Fruit fly (Drosophila melanogaster): Measurements from ENCODE around the gene Btk.

Gene Btk

DNA sequence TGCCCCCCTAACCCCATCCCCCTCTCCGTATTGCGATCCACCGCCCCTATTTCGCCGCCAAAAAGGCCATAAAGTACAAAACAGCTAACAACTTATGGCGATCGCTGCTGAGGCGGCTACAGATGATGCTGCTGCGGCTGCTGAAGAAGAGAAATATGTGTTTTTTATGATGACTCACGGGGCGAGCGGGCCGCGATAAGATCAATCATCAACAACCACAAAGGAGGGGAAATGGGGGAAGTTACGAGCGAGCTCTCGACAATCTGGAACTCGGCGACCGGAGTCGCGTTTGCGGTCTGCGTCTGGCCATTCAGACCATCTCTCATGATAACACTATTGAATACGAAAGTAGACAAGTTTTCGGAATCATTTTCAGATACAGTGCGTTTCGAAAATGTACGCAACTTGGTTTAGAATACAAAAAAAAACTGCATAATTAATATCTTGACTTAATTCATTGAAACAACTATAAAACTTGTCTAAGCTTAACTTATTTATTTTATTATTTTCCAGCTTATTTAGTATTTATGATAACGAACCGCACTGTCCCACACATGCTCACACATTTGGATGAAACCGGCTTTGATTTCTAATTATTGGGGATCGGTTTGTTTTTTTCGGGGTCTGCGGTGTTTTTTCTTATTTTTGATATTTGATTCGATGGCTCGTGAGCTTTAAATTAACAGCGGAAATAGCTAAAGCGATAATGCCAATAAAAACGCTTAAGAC, 8.6 kb downstream of the Btk start (continued):
- TF ChIP-seq amos (GFP tag; IDR thresholded peaks at IDR 0.05; ENCODE audit: partially characterized antibody) (no peak), CG15514 (GFP tag; optimal IDR thresholded peaks at IDR 0.05) (peak; percentile 86), TFAM (GFP tag; optimal IDR thresholded peaks at IDR 0.05) (peak; percentile 77), ATbp (GFP tag; optimal IDR thresholded peaks at IDR 0.05) (peak; percentile 95), al (GFP tag; IDR thresholded peaks at IDR 0.05) (peak; percentile 95), CG16863 (GFP tag; optimal IDR thresholded peaks at IDR 0.05) (peak; percentile 94), salm (tag; optimal IDR thresholded peaks at IDR 0.05) (peak; percentile 98), her (GFP tag; optimal IDR thresholded peaks at IDR 0.05) (peak; percentile 87), sens (GFP tag) (peak; percentile 99), CG17361 (GFP tag; IDR thresholded peaks at IDR 0.05) (peak; percentile 95), CG15011 (GFP tag; optimal IDR thresholded peaks at IDR 0.05) (peak; percentile 90), Dip3 (GFP tag; optimal IDR thresholded peaks at IDR 0.05) (peak; percentile 92), Kr (GFP tag; optimal IDR thresholded peaks at IDR 0.05) (no peak), CG17612 (GFP tag; IDR thresholded peaks at IDR 0.05) (peak; percentile 91), CG14965 (GFP tag; optimal IDR thresholded peaks at IDR 0.05; ENCODE audit: borderline replicate concordance) (peak; percentile 33), crol (GFP tag; IDR thresholded peaks at IDR 0.05) (peak; percentile 84), CG8924 (tag; optimal IDR thresholded peaks at IDR 0.05) (peak; percentile 97), pzg (GFP tag; optimal IDR thresholded peaks at IDR 0.05) (peak; percentile 17), vfl (GFP tag; optimal IDR thresholded peaks at IDR 0.05) (peak; percentile 93), Sry-β (GFP tag; optimal IDR thresholded peaks at IDR 0.05) (peak; percentile 63), CG7271 (tag; optimal IDR thresholded peaks at IDR 0.05) (peak; percentile 80), ttk (GFP tag; IDR thresholded peaks at IDR 0.05) (peak; percentile 95), Ravus (GFP tag; IDR thresholded peaks at IDR 0.05) (peak; percentile 88), Doc2 (GFP tag; IDR thresholded peaks at IDR 0.05) (peak; percentile 76), zf30C (GFP tag; optimal IDR thresholded peaks at IDR 0.05) (peak; percentile 35), CG1647 (GFP tag; optimal IDR thresholded peaks at IDR 0.05) (peak; percentile 93), mam (GFP tag; optimal IDR thresholded peaks at IDR 0.05) (peak; percentile 94), fu2 (GFP tag; optimal IDR thresholded peaks at IDR 0.05) (peak; percentile 85), tna (GFP tag; IDR thresholded peaks at IDR 0.05; ENCODE audit: partially characterized antibody) (no peak), Opbp (GFP tag; IDR thresholded peaks at IDR 0.05; ENCODE audit: partially characterized antibody) (no peak), peb (GFP tag; IDR thresholded peaks at IDR 0.05) (peak; percentile 93), CG8281 (tag; optimal IDR thresholded peaks at IDR 0.05) (peak; percentile 85), H15 (GFP tag; IDR thresholded peaks at IDR 0.05) (peak; percentile 96), CG12071 (GFP tag; optimal IDR thresholded peaks at IDR 0.05) (peak; percentile 93), kah (GFP tag; optimal IDR thresholded peaks at IDR 0.05) (peak; percentile 91), Camta (GFP tag; optimal IDR thresholded peaks at IDR 0.05) (peak; percentile 92), Bgb (GFP tag; IDR thresholded peaks at IDR 0.05; ENCODE audit: partially characterized antibody) (no peak), trh (GFP tag; optimal IDR thresholded peaks at IDR 0.05) (peak; percentile 89), NfI (GFP tag; optimal IDR thresholded peaks at IDR 0.05) (peak; percentile 96), so (GFP tag; IDR thresholded peaks at IDR 0.05) (peak; percentile 98), Trl (optimal IDR thresholded peaks at IDR 0.05) (no peak), Trl (GFP tag; optimal IDR thresholded peaks at IDR 0.05) (peak; percentile 90), CG17568 (GFP tag; optimal IDR thresholded peaks at IDR 0.05) (peak; percentile 91), CG11398 (GFP tag; optimal IDR thresholded peaks at IDR 0.05) (peak; percentile 91), CG17186 (GFP tag; optimal IDR thresholded peaks at IDR 0.05) (peak; percentile 79), pho (GFP tag; optimal IDR thresholded peaks at IDR 0.05) (peak; percentile 90), CG1233 (GFP tag; optimal IDR thresholded peaks at IDR 0.05) (peak; percentile 94), dpn (GFP tag; optimal IDR thresholded peaks at IDR 0.05) (peak; percentile 92 to 96), CG11247 (GFP tag; IDR thresholded peaks at IDR 0.05) (peak; percentile 97), ewg (GFP tag; optimal IDR thresholded peaks at IDR 0.05) (peak; percentile 91)

Data from whole organism, embryonic.